Worm (Caenorhabditis elegans) whole organism, early embryonic: ENCODE results near the gene srh-87.

ENCODE experiments used
- hnd-1 ChIP-seq: sonication (generic microtip); optimal IDR thresholded peaks from 2 replicates; lab custom pipeline; 2016; ENCODE audit warnings: missing genetic modification characterization, missing compliant biosample characterization
- scrt-1 ChIP-seq: fragments of 200-800 bp; sonication (Bioruptor generic); IDR thresholded peaks from 2 replicates; pipeline ENCODE4 v1.3.6; 2022; ENCODE audit warnings: missing genetic modification characterization, missing compliant biosample characterization

DNA sequence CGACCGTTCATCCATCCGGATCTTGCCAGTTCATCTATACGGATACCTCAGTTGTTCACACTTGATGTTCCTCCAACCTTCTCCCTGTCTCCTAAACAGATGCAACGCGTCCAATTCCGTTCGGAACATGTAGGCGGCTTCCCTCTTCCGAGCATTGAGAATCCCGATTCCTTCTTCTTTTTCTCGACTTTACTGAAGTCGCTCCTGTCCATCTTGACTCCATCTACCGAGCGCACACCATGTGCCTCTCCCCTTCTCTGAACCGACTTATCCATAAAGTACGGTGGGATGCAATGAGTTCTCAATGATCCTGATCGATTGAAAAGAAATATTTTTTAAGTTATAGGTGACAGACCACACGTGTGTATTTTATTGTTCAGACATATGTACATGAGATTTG lies 46.6 kb upstream of the srh-87 start:
- TF ChIP-seq hnd-1 (tag; lab: Kevin White, UChicago) = no peak
- TF ChIP-seq scrt-1 (GFP tag; lab: Robert Waterston, UW) = no peak
